Worm (Caenorhabditis elegans): ENCODE data around the gene vab-7.

The vab-7 gene

DNA sequence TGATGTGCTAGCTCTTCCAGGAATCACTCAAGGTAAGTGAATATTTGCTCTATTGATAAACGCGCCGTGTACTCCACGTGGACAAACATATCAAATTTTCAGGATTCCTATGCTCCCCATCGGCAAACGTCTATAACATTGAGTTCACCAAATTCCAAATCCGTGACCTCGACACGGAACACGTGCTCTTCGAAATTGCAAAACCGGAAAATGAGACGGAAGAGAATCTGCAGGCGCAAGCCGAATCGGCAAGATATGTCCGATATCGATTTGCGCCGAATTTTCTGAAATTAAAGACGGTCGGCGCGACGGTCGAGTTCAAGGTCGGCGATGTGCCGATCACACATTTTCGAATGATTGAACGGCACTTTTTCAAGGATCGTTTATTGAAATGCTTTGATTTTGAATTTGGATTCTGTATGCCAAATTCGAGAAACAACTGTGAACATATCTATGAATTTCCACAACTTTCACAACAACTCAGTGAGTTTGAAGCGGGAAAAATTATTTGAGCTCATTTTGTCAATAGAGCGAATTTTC is 12.4 kb upstream of the vab-7 start:
- no peak for TF ChIP-seq zag-1 (tag; optimal IDR thresholded peaks at IDR 0.05)
- TF ChIP-seq egl-5 (tag; optimal IDR thresholded peaks at IDR 0.05): no peak
- no peak for TF ChIP-seq unc-39 (tag; optimal IDR thresholded peaks at IDR 0.05)
- TF ChIP-seq nfya-1 (tag; optimal IDR thresholded peaks at IDR 0.05; ENCODE audit: insufficient read depth): no peak
- no peak for TF ChIP-seq eor-1 (tag; optimal IDR thresholded peaks at IDR 0.05)
- no peak for TF ChIP-seq ceh-28 (tag; optimal IDR thresholded peaks at IDR 0.05)
- TF ChIP-seq elt-1 (tag; optimal IDR thresholded peaks at IDR 0.05): peak; percentile 77
- no peak for TF ChIP-seq ceh-16 (tag; optimal IDR thresholded peaks at IDR 0.05)

DNA sequence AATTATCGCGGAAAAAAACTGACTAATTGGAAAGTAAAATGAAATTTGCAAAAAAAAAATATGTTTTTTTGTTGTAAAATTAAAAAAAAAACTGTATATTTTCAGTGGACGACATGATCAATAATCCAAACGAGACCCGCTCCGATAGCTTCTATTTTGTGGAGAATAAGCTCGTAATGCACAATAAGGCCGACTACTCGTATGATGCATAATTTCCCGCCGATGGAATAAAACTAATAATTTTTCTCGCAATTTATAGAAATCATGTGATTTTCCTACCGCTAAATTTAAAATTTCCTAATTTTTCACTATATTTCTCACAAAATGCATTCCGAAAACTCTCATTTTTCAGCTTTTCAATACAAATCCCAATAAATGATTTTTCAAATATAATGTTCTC is 11.6 kb upstream of the vab-7 start:
- TF ChIP-seq elt-1 (tag; optimal IDR thresholded peaks at IDR 0.05): peak; percentile 16
- TF ChIP-seq ZK546.5 (tag; optimal IDR thresholded peaks at IDR 0.05): no peak

DNA sequence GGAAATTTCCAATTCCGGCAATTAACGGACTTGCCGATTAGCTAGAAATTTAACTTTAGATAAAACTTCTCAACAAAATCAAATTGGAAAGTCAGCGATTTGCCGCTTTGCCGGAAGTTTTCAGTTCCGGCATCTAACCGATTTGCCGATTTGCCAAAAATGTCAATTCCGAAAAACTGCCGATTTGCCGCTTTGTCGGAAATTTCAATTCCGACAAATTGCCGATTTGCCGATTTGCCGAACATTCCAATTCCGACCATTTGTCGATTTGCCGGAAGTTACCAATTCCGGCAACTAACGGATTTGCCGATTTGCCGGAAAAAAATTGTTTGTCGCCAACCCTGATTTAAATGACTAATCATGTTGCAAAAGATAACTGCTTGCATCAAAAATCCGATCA is 11.0 kb upstream of the vab-7 start:
- no peak for TF ChIP-seq fkh-10 (GFP tag; optimal IDR thresholded peaks at IDR 0.05)
- no peak for TF ChIP-seq ceh-9 (tag; optimal IDR thresholded peaks at IDR 0.05)
- no peak for TF ChIP-seq nhr-67 (tag; optimal IDR thresholded peaks at IDR 0.05)
- no peak for TF ChIP-seq eor-1 (tag; optimal IDR thresholded peaks at IDR 0.05)
- no peak for TF ChIP-seq mdl-1 (tag; optimal IDR thresholded peaks at IDR 0.05)
- TF ChIP-seq elt-2 (tag; optimal IDR thresholded peaks at IDR 0.05): no peak
- TF ChIP-seq ceh-28 (tag; optimal IDR thresholded peaks at IDR 0.05): no peak
- TF ChIP-seq egl-27 (tag; optimal IDR thresholded peaks at IDR 0.05): no peak
- TF ChIP-seq elt-3 (tag; optimal IDR thresholded peaks at IDR 0.05): no peak
- no peak for TF ChIP-seq nhr-23 (tag; optimal IDR thresholded peaks at IDR 0.05)
- no peak for TF ChIP-seq nhr-11 (tag; optimal IDR thresholded peaks at IDR 0.05)
- no peak for TF ChIP-seq ztf-11 (tag; optimal IDR thresholded peaks at IDR 0.05)
- no peak for TF ChIP-seq ceh-16 (tag; optimal IDR thresholded peaks at IDR 0.05)
- no peak for TF ChIP-seq jun-1 (tag; optimal IDR thresholded peaks at IDR 0.05)
- no peak for TF ChIP-seq nhr-25 (tag; optimal IDR thresholded peaks at IDR 0.05)
- TF ChIP-seq fkh-2 (tag; optimal IDR thresholded peaks at IDR 0.05): no peak
- no peak for TF ChIP-seq tbx-2 (tag; optimal IDR thresholded peaks at IDR 0.05)
- no peak for TF ChIP-seq daf-12 (tag; optimal IDR thresholded peaks at IDR 0.05)
- no peak for TF ChIP-seq skn-1 (tag; optimal IDR thresholded peaks at IDR 0.05)

DNA sequence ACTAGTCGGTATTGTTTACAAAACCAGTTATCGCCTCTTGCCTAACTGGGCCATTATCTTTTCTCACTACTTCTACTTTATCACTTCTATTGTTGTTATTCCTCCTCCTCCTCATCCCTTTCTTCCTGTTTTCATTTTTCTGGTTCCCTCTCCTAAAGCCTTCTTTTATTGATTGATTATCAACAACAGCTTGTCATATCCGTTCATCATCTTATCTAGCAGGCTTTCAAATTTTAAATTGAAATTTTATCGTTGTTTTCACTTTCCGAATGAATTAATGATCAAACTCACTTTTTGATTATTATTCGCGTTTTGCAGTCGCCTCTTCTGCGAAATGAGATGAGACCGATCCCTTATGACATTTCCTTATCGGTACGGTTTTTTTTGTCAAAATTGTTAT is 9.0 kb upstream of the vab-7 start, which contains the start of gene cut-6:
cut-6 (plus strand) TSS at position 301 of the 400 bp plus-strand sequence.
- TF ChIP-seq eor-1 (tag; optimal IDR thresholded peaks at IDR 0.05) (no peak), nhr-23 (tag; optimal IDR thresholded peaks at IDR 0.05) (peak; percentile 6)

DNA sequence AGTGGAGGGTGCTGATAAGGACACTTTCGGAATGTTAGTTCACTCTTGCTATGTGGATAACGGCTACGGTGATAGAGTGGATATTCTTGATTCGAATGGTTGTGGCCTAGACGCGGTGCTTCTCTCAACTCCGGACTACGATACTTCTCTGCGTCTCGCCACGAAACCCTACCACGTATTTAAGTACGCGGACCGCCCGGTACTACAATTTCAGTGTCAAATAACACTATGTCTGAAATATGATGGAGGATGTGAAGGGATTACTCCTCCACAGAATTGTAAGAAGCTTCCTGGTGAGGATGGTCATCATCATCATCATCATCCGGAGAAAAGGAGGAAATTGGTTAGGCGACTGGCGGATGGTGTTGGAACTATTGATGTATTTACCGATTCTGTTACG is 5.2 kb upstream of the vab-7 start:
- TF ChIP-seq lin-15B (tag; optimal IDR thresholded peaks at IDR 0.05): no peak
- no peak for TF ChIP-seq ztf-4 (tag; optimal IDR thresholded peaks at IDR 0.05)
- TF ChIP-seq elt-3 (tag; optimal IDR thresholded peaks at IDR 0.05): no peak
- TF ChIP-seq nhr-28 (tag; optimal IDR thresholded peaks at IDR 0.05): no peak
- TF ChIP-seq nhr-67 (tag; optimal IDR thresholded peaks at IDR 0.05): no peak
- no peak for TF ChIP-seq nhr-237 (tag; optimal IDR thresholded peaks at IDR 0.05)
- TF ChIP-seq ceh-9 (tag; optimal IDR thresholded peaks at IDR 0.05): no peak

DNA sequence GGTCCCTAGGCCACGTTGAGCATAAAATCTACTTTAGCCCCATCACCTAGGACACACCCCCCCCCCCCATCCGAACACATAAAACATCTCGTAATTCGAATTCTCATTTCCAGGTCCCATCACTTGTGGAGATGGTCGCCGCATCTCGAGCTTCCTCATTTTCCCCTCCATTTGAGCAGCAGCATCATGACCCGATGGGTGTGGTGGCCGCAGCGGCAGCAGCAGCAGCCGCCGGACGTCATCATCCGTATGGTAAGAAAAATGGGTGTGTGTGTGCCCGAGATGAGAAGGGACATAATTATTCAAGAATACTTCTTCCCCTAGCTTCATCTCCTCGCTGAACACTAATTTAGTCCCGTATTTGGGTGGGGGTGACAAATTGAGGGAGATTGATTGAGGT is 1.3 kb downstream of the vab-7 start:
- TF ChIP-seq nhr-77 (tag; optimal IDR thresholded peaks at IDR 0.05): no peak
- no peak for TF ChIP-seq ceh-82 (tag; optimal IDR thresholded peaks at IDR 0.05)
- no peak for TF ChIP-seq nhr-67 (tag; optimal IDR thresholded peaks at IDR 0.05)
- no peak for TF ChIP-seq ztf-4 (tag; optimal IDR thresholded peaks at IDR 0.05)
- no peak for TF ChIP-seq nfya-1 (tag; optimal IDR thresholded peaks at IDR 0.05; ENCODE audit: insufficient read depth)
- no peak for TF ChIP-seq nhr-237 (tag; optimal IDR thresholded peaks at IDR 0.05)
- no peak for TF ChIP-seq skn-1 (tag; optimal IDR thresholded peaks at IDR 0.05)
- no peak for TF ChIP-seq elt-1 (tag; optimal IDR thresholded peaks at IDR 0.05)
- no peak for TF ChIP-seq hmg-11 (tag; optimal IDR thresholded peaks at IDR 0.05)
- TF ChIP-seq unc-62 (GFP tag; optimal IDR thresholded peaks at IDR 0.05): no peak
- TF ChIP-seq fos-1 (tag; optimal IDR thresholded peaks at IDR 0.05): no peak
- TF ChIP-seq mdl-1 (tag; optimal IDR thresholded peaks at IDR 0.05): no peak
- no peak for TF ChIP-seq fkh-2 (tag; optimal IDR thresholded peaks at IDR 0.05)
